Fruit fly (Drosophila melanogaster) whole organism, prepupa: ENCODE measurements around the gene CG7968.
A peak's percentile ranks its signal among the peaks of the same experiment; 100 is the strongest.

Experiments
- Blimp-1 ChIP-seq: fragments of 200-800 bp; sonication (Bioruptor generic); optimal IDR thresholded peaks from 3 replicates; lab custom pipeline; 2017; ENCODE audit warnings: missing biosample characterization, missing genetic modification characterization, mild to moderate bottlenecking, moderate library complexity, missing genetic modification reagents
- CG10631 ChIP-seq: fragments of 200-800 bp; sonication (Bioruptor generic); optimal IDR thresholded peaks from 2 replicates; lab custom pipeline; 2016; ENCODE audit warnings: missing biosample characterization, missing genetic modification characterization
- CG10669 ChIP-seq: fragments of 200-800 bp; sonication (Bioruptor generic); optimal IDR thresholded peaks from 3 replicates; lab custom pipeline; 2018; ENCODE audit warnings: missing biosample characterization, mild to moderate bottlenecking, missing genetic modification characterization, moderate library complexity
- CG11294 ChIP-seq: fragments of 200-800 bp; sonication (Bioruptor generic); IDR thresholded peaks from 2 replicates; pipeline ENCODE4 v1.3.6; 2022; ENCODE audit warnings: missing biosample characterization, missing genetic modification characterization
- CG11762 ChIP-seq: fragments of 200-800 bp; sonication (Bioruptor generic); optimal IDR thresholded peaks from 3 replicates; lab custom pipeline; 2016; ENCODE audit warnings: missing biosample characterization, missing genetic modification characterization; ENCODE audit not compliant: insufficient read depth
- CG11902 ChIP-seq: fragments of 200-800 bp; sonication (Bioruptor generic); optimal IDR thresholded peaks from 3 replicates; lab custom pipeline; 2016; ENCODE audit warnings: missing biosample characterization, missing genetic modification characterization
- CG3032 ChIP-seq: fragments of 200-800 bp; optimal IDR thresholded peaks from 2 replicates; lab custom pipeline; 2019; ENCODE audit warnings: missing biosample characterization, mild to moderate bottlenecking, missing genetic modification characterization, moderate library complexity
- CG32006 ChIP-seq: fragments of 200-800 bp; sonication (Bioruptor generic); optimal IDR thresholded peaks from 3 replicates; lab custom pipeline; 2017; ENCODE audit warnings: missing biosample characterization, mild to moderate bottlenecking, missing genetic modification characterization
- CG34406 ChIP-seq: fragments of 200-800 bp; sonication (Bioruptor generic); optimal IDR thresholded peaks from 3 replicates; lab custom pipeline; 2016; ENCODE audit warnings: missing biosample characterization, missing genetic modification characterization
- CG3919 ChIP-seq: fragments of 200-800 bp; sonication (Bioruptor generic); optimal IDR thresholded peaks from 3 replicates; lab custom pipeline; 2016; ENCODE audit warnings: missing biosample characterization, missing genetic modification characterization
- CG4318 ChIP-seq: fragments of 200-800 bp; sonication (Bioruptor generic); optimal IDR thresholded peaks from 3 replicates; lab custom pipeline; 2017; ENCODE audit warnings: missing biosample characterization, mild to moderate bottlenecking, missing genetic modification characterization
- CG6163 ChIP-seq: fragments of 200-800 bp; sonication (Bioruptor generic); IDR thresholded peaks from 3 replicates; pipeline ENCODE4 v1.3.6; 2022; ENCODE audit warnings: missing biosample characterization, missing genetic modification characterization
- CG6792 ChIP-seq: fragments of 200-800 bp; sonication (Bioruptor generic); optimal IDR thresholded peaks from 3 replicates; lab custom pipeline; 2016; ENCODE audit warnings: missing biosample characterization, missing genetic modification characterization
- CG6808 ChIP-seq: fragments of 200-800 bp; sonication (Bioruptor generic); optimal IDR thresholded peaks from 3 replicates; lab custom pipeline; 2017; ENCODE audit warnings: missing biosample characterization, missing genetic modification characterization, mild to moderate bottlenecking, moderate library complexity, missing genetic modification reagents
- CG8319 ChIP-seq: fragments of 200-800 bp; sonication (Bioruptor generic); optimal IDR thresholded peaks from 3 replicates; lab custom pipeline; 2016; ENCODE audit warnings: missing biosample characterization, missing genetic modification characterization
- CG8632 ChIP-seq: fragments of 200-800 bp; sonication (Bioruptor generic); optimal IDR thresholded peaks from 3 replicates; lab custom pipeline; 2016; ENCODE audit warnings: missing biosample characterization, missing genetic modification characterization
- CG9139 ChIP-seq: fragments of 200-800 bp; sonication (Bioruptor generic); optimal IDR thresholded peaks from 3 replicates; lab custom pipeline; 2017; ENCODE audit warnings: missing biosample characterization, mild to moderate bottlenecking, missing genetic modification characterization
- Eip78C ChIP-seq: fragments of 200-800 bp; sonication (Bioruptor generic); peaks from one replicate; lab custom pipeline; 2016; ENCODE audit warnings: missing biosample characterization, missing genetic modification characterization
- Eip93F ChIP-seq: fragments of 200-800 bp; sonication (Bioruptor generic); optimal IDR thresholded peaks from 2 replicates; lab custom pipeline; 2016; ENCODE audit warnings: missing biosample characterization, mild to moderate bottlenecking, missing genetic modification characterization
- Ets21C ChIP-seq: fragments of 200-800 bp; sonication (Bioruptor generic); optimal IDR thresholded peaks from 3 replicates; lab custom pipeline; 2016; ENCODE audit warnings: missing biosample characterization, missing genetic modification characterization
- Ets96B ChIP-seq: fragments of 200-800 bp; optimal IDR thresholded peaks from 2 replicates; lab custom pipeline; 2019; ENCODE audit warnings: missing biosample characterization, mild to moderate bottlenecking, missing genetic modification characterization, moderate library complexity
- Gug ChIP-seq: fragments of 200-800 bp; sonication (Bioruptor generic); IDR thresholded peaks from 2 replicates; pipeline ENCODE4 v1.3.6; 2022; ENCODE audit warnings: missing biosample characterization, missing genetic modification characterization
- Lpt ChIP-seq: fragments of 200-800 bp; sonication (Bioruptor generic); optimal IDR thresholded peaks from 3 replicates; lab custom pipeline; 2016; ENCODE audit warnings: missing biosample characterization, missing genetic modification characterization
- Met ChIP-seq: fragments of 200-800 bp; sonication (Bioruptor generic); optimal IDR thresholded peaks from 3 replicates; lab custom pipeline; 2016; ENCODE audit warnings: missing biosample characterization, missing genetic modification characterization
- OdsH ChIP-seq: fragments of 200-800 bp; sonication (Bioruptor generic); optimal IDR thresholded peaks from 3 replicates; lab custom pipeline; 2016; ENCODE audit warnings: missing biosample characterization, missing genetic modification characterization
- Smox ChIP-seq: fragments of 200-800 bp; sonication (Bioruptor generic); optimal IDR thresholded peaks from 3 replicates; lab custom pipeline; 2016; ENCODE audit warnings: missing biosample characterization, missing genetic modification characterization
- Sox102F ChIP-seq: fragments of 200-800 bp; sonication (Bioruptor generic); optimal IDR thresholded peaks from 2 replicates; lab custom pipeline; 2016; ENCODE audit warnings: missing biosample characterization, mild to moderate bottlenecking, missing genetic modification characterization
- Sox14 ChIP-seq: fragments of 200-800 bp; sonication (Bioruptor generic); optimal IDR thresholded peaks from 3 replicates; lab custom pipeline; 2016; ENCODE audit warnings: missing biosample characterization, missing genetic modification characterization
- achi ChIP-seq: fragments of 200-800 bp; sonication (Bioruptor generic); optimal IDR thresholded peaks from 3 replicates; lab custom pipeline; 2016; ENCODE audit warnings: missing biosample characterization, missing genetic modification characterization
- dsx ChIP-seq: fragments of 200-800 bp; optimal IDR thresholded peaks from 3 replicates; lab custom pipeline; 2019; ENCODE audit warnings: missing biosample characterization, mild to moderate bottlenecking, missing genetic modification characterization, moderate library complexity; ENCODE audit not compliant: poor library complexity, severe bottlenecking
- eg ChIP-seq: fragments of 200-800 bp; sonication (Bioruptor generic); IDR thresholded peaks from 3 replicates; pipeline ENCODE4 v1.3.6; 2022; ENCODE audit warnings: missing biosample characterization, missing genetic modification characterization
- esn ChIP-seq: fragments of 200-800 bp; sonication (Bioruptor generic); optimal IDR thresholded peaks from 2 replicates; lab custom pipeline; 2016; ENCODE audit warnings: missing biosample characterization, mild to moderate bottlenecking, missing genetic modification characterization, moderate library complexity
- fd59A ChIP-seq: fragments of 200-800 bp; sonication (Bioruptor generic); optimal IDR thresholded peaks from 2 replicates; lab custom pipeline; 2017; ENCODE audit warnings: missing biosample characterization, mild to moderate bottlenecking, missing genetic modification characterization, missing genetic modification reagents
- fd85E ChIP-seq: fragments of 200-800 bp; sonication (Bioruptor generic); optimal IDR thresholded peaks from 3 replicates; lab custom pipeline; 2016; ENCODE audit warnings: missing biosample characterization, missing genetic modification characterization
- fkh ChIP-seq: fragments of 200-800 bp; sonication (Bioruptor generic); optimal IDR thresholded peaks from 3 replicates; lab custom pipeline; 2017; ENCODE audit warnings: missing biosample characterization, mild to moderate bottlenecking, missing genetic modification characterization, moderate library complexity
- lz ChIP-seq: fragments of 200-800 bp; sonication (Bioruptor generic); optimal IDR thresholded peaks from 3 replicates; lab custom pipeline; 2016; ENCODE audit warnings: missing biosample characterization, missing genetic modification characterization
- net ChIP-seq: fragments of 200-800 bp; sonication (Bioruptor generic); optimal IDR thresholded peaks from 3 replicates; lab custom pipeline; 2016; ENCODE audit warnings: missing biosample characterization, missing genetic modification characterization
- pdm3 ChIP-seq: fragments of 200-800 bp; sonication (Bioruptor generic); optimal IDR thresholded peaks from 3 replicates; lab custom pipeline; 2016; ENCODE audit warnings: missing biosample characterization, missing genetic modification characterization
- salr ChIP-seq, 2 experiments: fragments of 200-800 bp; sonication (Bioruptor generic); optimal IDR thresholded peaks; 3 replicates each; lab custom pipeline; 2016 to 2018; ENCODE audit warnings: missing biosample characterization in 2 of 2, missing genetic modification characterization in 2 of 2, mild to moderate bottlenecking in 1 of 2
- ss ChIP-seq, 2 experiments: fragments of 200-800 bp; sonication (Bioruptor generic); optimal IDR thresholded peaks; 2 replicates in 1 of 2; 3 replicates in 1 of 2; lab custom pipeline; 2017 to 2018; ENCODE audit warnings: mild to moderate bottlenecking in 2 of 2, missing biosample characterization in 2 of 2, missing genetic modification characterization in 2 of 2, moderate library complexity in 1 of 2
- svp ChIP-seq: fragments of 200-800 bp; sonication (Bioruptor generic); peaks from one replicate; lab custom pipeline; 2016; ENCODE audit warnings: missing biosample characterization, missing genetic modification characterization
- vri ChIP-seq: fragments of 200-800 bp; sonication (Bioruptor generic); optimal IDR thresholded peaks from 3 replicates; lab custom pipeline; 2016; ENCODE audit warnings: missing biosample characterization, mild to moderate bottlenecking, missing genetic modification characterization

The CG7968 gene

dm6 chr2L:13881387-13881902, 32.2 kb downstream of the CG7968 start:
- TF ChIP-seq Met (no peak), svp (GFP tag; lab: Kevin White, UChicago) (peak; percentile 74), Eip93F (peak; percentile 20)

- peak; percentile 56 for TF ChIP-seq vri (GFP tag; lab: Kevin White, UChicago)
- peak; percentile 15 for TF ChIP-seq Met
- peak; percentile 49 for TF ChIP-seq svp (GFP tag; lab: Kevin White, UChicago)
- no peak for TF ChIP-seq dsx (GFP tag; lab: Kevin White, UChicago)
- TF ChIP-seq esn: peak; percentile 17
- no peak for TF ChIP-seq Sox14 (GFP tag; lab: Kevin White, UChicago)
- peak; percentile 89 for TF ChIP-seq fkh (GFP tag; lab: Kevin White, UChicago)
- TF ChIP-seq eg (GFP tag; lab: Robert Waterston, UW): 0 out of 3 replicates have a peak, but pooled peaks have one; percentile 10
- peak; percentile 67 for TF ChIP-seq Eip78C
- TF ChIP-seq CG6163 (GFP tag; lab: Robert Waterston, UW): no peak
These were observed 32.7 kb downstream of the CG7968 start for dm6 chr2L:13881939-13882338.

dm6 chr2L:13884063-13884656, 35.0 kb downstream of the CG7968 start:
- TF ChIP-seq CG10631 (GFP tag; lab: Kevin White, UChicago) (no peak), CG6792 (no peak), net (GFP tag; lab: Kevin White, UChicago) (peak; percentile 10), CG9139 (GFP tag; lab: Kevin White, UChicago) (no peak), CG6808 (GFP tag; lab: Kevin White, UChicago) (no peak), Blimp-1 (GFP tag; lab: Kevin White, UChicago) (no peak)

- TF ChIP-seq CG34406 (GFP tag; lab: Kevin White, UChicago) (peak; percentile 33), CG3032 (tag; lab: Kevin White, UChicago) (peak; percentile 43), CG11294 (no peak), CG10669 (peak; percentile 29), salr (GFP tag; optimal IDR thresholded peaks at IDR 0.05; lab: Kevin White, UChicago) (peak in 1 of 2 experiments; percentile 5), dsx (GFP tag; lab: Kevin White, UChicago) (no peak), CG11762 (GFP tag; lab: Kevin White, UChicago) (no peak), fd59A (peak; percentile 37), CG8632 (GFP tag; lab: Kevin White, UChicago) (peak; percentile 15), CG32006 (GFP tag; lab: Kevin White, UChicago) (peak; percentile 12), fd85E (GFP tag; lab: Kevin White, UChicago) (no peak), CG6792 (peak; percentile 36), Sox102F (GFP tag; lab: Kevin White, UChicago) (peak; percentile 46), ss (GFP tag; optimal IDR thresholded peaks at IDR 0.05; lab: Kevin White, UChicago) (peak; percentile 1 to 57), net (GFP tag; lab: Kevin White, UChicago) (no peak), Lpt (GFP tag; lab: Kevin White, UChicago) (no peak), CG6163 (GFP tag; lab: Robert Waterston, UW) (0 out of 3 replicates have a peak, but pooled peaks have one; percentile 6), CG11902 (no peak), Met (peak; percentile 58), Smox (peak; percentile 31), CG8319 (GFP tag; lab: Kevin White, UChicago) (peak; percentile 13), vri (GFP tag; lab: Kevin White, UChicago) (no peak), CG3919 (GFP tag; lab: Kevin White, UChicago) (peak; percentile 46), lz (GFP tag; lab: Kevin White, UChicago) (peak; percentile 35), OdsH (peak; percentile 35), CG4318 (no peak), achi (GFP tag; lab: Kevin White, UChicago) (no peak), svp (GFP tag; lab: Kevin White, UChicago) (peak; percentile 88), Ets21C (GFP tag; lab: Kevin White, UChicago) (peak; percentile 17), Ets96B (tag; lab: Kevin White, UChicago) (peak; percentile 15), eg (GFP tag; lab: Robert Waterston, UW) (no peak), CG6808 (GFP tag; lab: Kevin White, UChicago) (peak; percentile 63), Gug (no peak), Sox14 (GFP tag; lab: Kevin White, UChicago) (no peak), pdm3 (peak; percentile 2)
These were observed 35.6 kb downstream of the CG7968 start for dm6 chr2L:13884678-13885303.
